Worm (Caenorhabditis elegans): ENCODE results near the gene ZK721.4.

DNA sequence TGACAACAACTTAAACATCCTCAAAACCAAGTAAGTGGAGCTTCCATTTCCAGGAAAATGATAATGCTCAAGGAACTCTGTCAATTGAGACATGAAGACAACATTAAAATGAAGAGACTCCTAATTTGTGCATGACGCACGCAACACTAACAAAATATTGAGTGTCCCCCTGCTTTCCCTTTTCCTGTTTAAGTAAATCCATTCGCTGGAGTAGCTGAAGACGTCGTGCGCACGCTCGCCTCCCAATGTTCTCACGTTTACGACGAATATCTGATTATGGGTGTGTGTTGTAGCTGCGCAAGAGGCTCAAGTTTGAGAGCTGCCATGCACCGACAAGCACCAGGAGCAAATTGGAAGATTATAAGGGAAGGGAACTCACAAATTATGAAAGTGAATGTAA, 22.3 kb downstream of the ZK721.4 start:
- TF ChIP-seq snpc-4 (GFP tag; optimal IDR thresholded peaks at IDR 0.05): no peak
- no peak for TF ChIP-seq snpc-4 (tag; optimal IDR thresholded peaks at IDR 0.05)
- TF ChIP-seq efl-1 (GFP tag; optimal IDR thresholded peaks at IDR 0.05): no peak
- no peak for TF ChIP-seq xnd-1 (tag; optimal IDR thresholded peaks at IDR 0.05)
- TF ChIP-seq hmg-1.2 (GFP tag; IDR thresholded peaks at IDR 0.05): no peak
- TF ChIP-seq Y53F4B.3 (GFP tag; IDR thresholded peaks at IDR 0.05): no peak
- TF ChIP-seq F37B4.10 (GFP tag; IDR thresholded peaks at IDR 0.05): no peak

All from whole organism, young adult.